Fruit fly (Drosophila melanogaster) whole organism, embryonic: ENCODE results near the gene sol.

Experiments
- Blimp-1 ChIP-seq: fragments of 200-800 bp; sonication (Bioruptor generic); optimal IDR thresholded peaks from 3 replicates; lab custom pipeline; 2018; ENCODE audit warnings: missing biosample characterization, missing genetic modification characterization, mild to moderate bottlenecking, moderate library complexity, missing genetic modification reagents
- CG10543 ChIP-seq: fragments of 200-800 bp; sonication (Bioruptor generic); optimal IDR thresholded peaks from 3 replicates; lab custom pipeline; 2017; ENCODE audit warnings: missing biosample characterization, mild to moderate bottlenecking, missing genetic modification characterization, moderate library complexity
- CG11085 ChIP-seq: fragments of 200-800 bp; sonication (Bioruptor generic); IDR thresholded peaks from 2 replicates; pipeline ENCODE4 v1.3.6; 2022; ENCODE audit warnings: missing biosample characterization, missing genetic modification characterization
- CG11398 ChIP-seq: fragments of 200-800 bp; sonication (Bioruptor generic); optimal IDR thresholded peaks from 2 replicates; lab custom pipeline; 2016; ENCODE audit warnings: missing biosample characterization, missing genetic modification characterization
- CG12391 ChIP-seq: fragments of 200-800 bp; sonication (Bioruptor generic); optimal IDR thresholded peaks from 3 replicates; lab custom pipeline; 2018; ENCODE audit warnings: missing biosample characterization, mild to moderate bottlenecking, missing genetic modification characterization, moderate library complexity
- CG12942 ChIP-seq: fragments of 200-800 bp; sonication (Bioruptor generic); optimal IDR thresholded peaks from 3 replicates; lab custom pipeline; 2016; ENCODE audit warnings: missing biosample characterization, missing genetic modification characterization
- CG13296 ChIP-seq: fragments of 200-800 bp; sonication (Bioruptor generic); optimal IDR thresholded peaks from 3 replicates; lab custom pipeline; 2018; ENCODE audit warnings: missing biosample characterization, mild to moderate bottlenecking, missing genetic modification characterization
- CG13424 ChIP-seq: fragments of 200-800 bp; sonication (Bioruptor generic); optimal IDR thresholded peaks from 2 replicates; lab custom pipeline; 2019; ENCODE audit warnings: missing biosample characterization, mild to moderate bottlenecking, missing genetic modification characterization, moderate library complexity
- CG15479 ChIP-seq: fragments of 200-800 bp; sonication (Bioruptor generic); optimal IDR thresholded peaks from 3 replicates; lab custom pipeline; 2019; ENCODE audit warnings: missing biosample characterization, mild to moderate bottlenecking, missing genetic modification characterization, moderate library complexity
- CG17612 ChIP-seq: fragments of 200-800 bp; sonication (Bioruptor generic); IDR thresholded peaks from 2 replicates; pipeline ENCODE4 v1.3.6; 2022; ENCODE audit warnings: missing biosample characterization, missing genetic modification characterization
- CG17829 ChIP-seq: fragments of 200-800 bp; optimal IDR thresholded peaks from 2 replicates; lab custom pipeline; 2019; ENCODE audit warnings: missing biosample characterization, mild to moderate bottlenecking, missing genetic modification characterization, moderate library complexity
- CG18011 ChIP-seq: fragments of 200-800 bp; sonication (Bioruptor generic); optimal IDR thresholded peaks from 2 replicates; lab custom pipeline; 2017; ENCODE audit warnings: missing biosample characterization, missing genetic modification characterization, mild to moderate bottlenecking, moderate library complexity, missing genotype
- CG18262 ChIP-seq: fragments of 200-800 bp; optimal IDR thresholded peaks from 3 replicates; lab custom pipeline; 2019; ENCODE audit warnings: missing biosample characterization, mild to moderate bottlenecking, missing genetic modification characterization, moderate library complexity
- CG2120 ChIP-seq: fragments of 200-800 bp; sonication (Bioruptor generic); optimal IDR thresholded peaks from 3 replicates; lab custom pipeline; 2016; ENCODE audit warnings: missing biosample characterization, missing genetic modification characterization
- CG30431 ChIP-seq: fragments of 200-800 bp; sonication (Bioruptor generic); optimal IDR thresholded peaks from 2 replicates; lab custom pipeline; 2017; ENCODE audit warnings: missing biosample characterization, missing genetic modification characterization
- CG34224 ChIP-seq: fragments of 200-800 bp; sonication (Bioruptor generic); IDR thresholded peaks from 3 replicates; pipeline ENCODE4 v1.3.6; 2022; ENCODE audit warnings: missing biosample characterization, missing genetic modification characterization; ENCODE audit not compliant: partially characterized antibody
- CG3838 ChIP-seq: fragments of 200-800 bp; sonication (Bioruptor generic); optimal IDR thresholded peaks from 3 replicates; lab custom pipeline; 2016; ENCODE audit warnings: missing biosample characterization, missing genetic modification characterization
- CG3847 ChIP-seq: fragments of 200-800 bp; sonication (Bioruptor generic); IDR thresholded peaks from 2 replicates; pipeline ENCODE4 v1.3.6; 2022; ENCODE audit warnings: missing biosample characterization, missing genetic modification characterization
- CG4424 ChIP-seq: fragments of 200-800 bp; sonication (Bioruptor generic); optimal IDR thresholded peaks from 3 replicates; lab custom pipeline; 2016; ENCODE audit warnings: missing biosample characterization, missing genetic modification characterization
- CG6813 ChIP-seq: fragments of 200-800 bp; sonication (Bioruptor generic); optimal IDR thresholded peaks from 2 replicates; lab custom pipeline; 2017; ENCODE audit warnings: missing biosample characterization, missing genetic modification characterization, mild to moderate bottlenecking, moderate library complexity, missing genetic modification reagents
- CG7839 ChIP-seq: fragments of 200-800 bp; sonication (Bioruptor generic); optimal IDR thresholded peaks from 3 replicates; lab custom pipeline; 2018; ENCODE audit warnings: missing biosample characterization, mild to moderate bottlenecking, missing genetic modification characterization, moderate library complexity
- CG8359 ChIP-seq: fragments of 200-800 bp; sonication (Bioruptor generic); optimal IDR thresholded peaks from 2 replicates; lab custom pipeline; 2017; ENCODE audit warnings: missing biosample characterization, mild to moderate bottlenecking, missing genetic modification characterization, borderline replicate concordance
- CG9932 ChIP-seq: fragments of 200-800 bp; sonication (Bioruptor generic); IDR thresholded peaks from 2 replicates; pipeline ENCODE4 v1.3.6; 2022; ENCODE audit warnings: missing biosample characterization, missing genetic modification characterization
- CoRest ChIP-seq: fragments of 200-800 bp; sonication (Bioruptor generic); optimal IDR thresholded peaks from 3 replicates; lab custom pipeline; 2018; ENCODE audit warnings: missing biosample characterization, mild to moderate bottlenecking, missing genetic modification characterization, moderate library complexity
- CrebB ChIP-seq: fragments of 200-800 bp; sonication (Bioruptor generic); optimal IDR thresholded peaks from 3 replicates; lab custom pipeline; 2018; ENCODE audit warnings: missing biosample characterization, mild to moderate bottlenecking, missing genetic modification characterization
- Dip2 ChIP-seq: fragments of 200-800 bp; sonication (Bioruptor generic); IDR thresholded peaks from 2 replicates; pipeline ENCODE4 v1.3.6; 2022; ENCODE audit warnings: missing biosample characterization, missing genetic modification characterization
- Pdp1 ChIP-seq, 2 experiments: fragments of 200-800 bp; sonication (Bioruptor generic); optimal IDR thresholded peaks; 3 replicates each; lab custom pipeline; 2016; ENCODE audit warnings: missing biosample characterization in 2 of 2, missing genetic modification characterization in 2 of 2, mild to moderate bottlenecking in 1 of 2, moderate library complexity in 1 of 2
- Stat92E ChIP-seq, 3 experiments: fragments of >200 bp in 2 of 3; fragments of 200-800 bp in 1 of 3; sonication (Bioruptor generic) in 1 of 3; optimal IDR thresholded peaks; 2 replicates each; lab custom pipeline; 2017 to 2019; ENCODE audit warnings: missing biosample characterization in 3 of 3, missing genetic modification characterization in 3 of 3, mild to moderate bottlenecking in 1 of 3, moderate library complexity in 1 of 3
- al ChIP-seq: fragments of 200-800 bp; sonication (Bioruptor generic); IDR thresholded peaks from 2 replicates; pipeline ENCODE4 v1.3.6; 2022; ENCODE audit warnings: missing biosample characterization, missing genetic modification characterization
- ap ChIP-seq: fragments of 200-800 bp; sonication (Bioruptor generic); IDR thresholded peaks from 2 replicates; pipeline ENCODE4 v1.3.6; 2022; ENCODE audit warnings: missing biosample characterization, missing genetic modification characterization
- ase ChIP-seq: fragments of 200-800 bp; sonication (Bioruptor generic); IDR thresholded peaks from 3 replicates; pipeline ENCODE4 v1.3.6; 2022; ENCODE audit warnings: missing biosample characterization, missing genetic modification characterization
- az2 ChIP-seq: fragments of 200-800 bp; sonication (Bioruptor generic); optimal IDR thresholded peaks from 3 replicates; lab custom pipeline; 2016; ENCODE audit warnings: missing biosample characterization, missing genetic modification characterization
- crol ChIP-seq: fragments of 200-800 bp; sonication (Bioruptor generic); IDR thresholded peaks from 2 replicates; pipeline ENCODE4 v1.3.6; 2022; ENCODE audit warnings: missing biosample characterization, missing genetic modification characterization
- ems ChIP-seq: fragments of 200-800 bp; sonication (Bioruptor generic); optimal IDR thresholded peaks from 3 replicates; lab custom pipeline; 2016; ENCODE audit warnings: missing biosample characterization, missing genetic modification characterization
- esg ChIP-seq: fragments of 200-800 bp; sonication (Bioruptor generic); conservative IDR thresholded peaks from 2 replicates; pipeline ENCODE4 v1.3.6; 2022; ENCODE audit warnings: missing biosample characterization, missing genetic modification characterization
- fd3F ChIP-seq: fragments of 200-800 bp; sonication (Bioruptor generic); optimal IDR thresholded peaks from 2 replicates; lab custom pipeline; 2018; ENCODE audit warnings: missing biosample characterization, mild to moderate bottlenecking, missing genetic modification characterization, moderate library complexity
- fru ChIP-seq: fragments of >200 bp; optimal IDR thresholded peaks from 2 replicates; lab custom pipeline; 2017
- gce ChIP-seq: fragments of 200-800 bp; sonication (Bioruptor generic); IDR thresholded peaks from 3 replicates; pipeline ENCODE4 v1.3.6; 2022; ENCODE audit warnings: missing biosample characterization, missing genetic modification characterization
- gt ChIP-seq: fragments of 200-800 bp; sonication (Bioruptor generic); IDR thresholded peaks from 2 replicates; pipeline ENCODE4 v1.3.6; 2022; ENCODE audit warnings: missing biosample characterization, missing genetic modification characterization
- klu ChIP-seq: fragments of 200-800 bp; sonication (Bioruptor generic); IDR thresholded peaks from 2 replicates; pipeline ENCODE4 v1.3.6; 2022; ENCODE audit warnings: missing biosample characterization, missing genetic modification characterization
- lbe ChIP-seq: fragments of 200-800 bp; sonication (Bioruptor generic); optimal IDR thresholded peaks from 2 replicates; lab custom pipeline; 2016; ENCODE audit warnings: missing biosample characterization, mild to moderate bottlenecking, missing genetic modification characterization
- lmd ChIP-seq: fragments of 200-800 bp; sonication (Bioruptor generic); IDR thresholded peaks from 2 replicates; pipeline ENCODE4 v1.3.6; 2022; ENCODE audit warnings: missing biosample characterization, missing genetic modification characterization
- nmo ChIP-seq: fragments of 200-800 bp; sonication (Bioruptor generic); optimal IDR thresholded peaks from 2 replicates; lab custom pipeline; 2018; ENCODE audit warnings: missing biosample characterization, mild to moderate bottlenecking, missing genetic modification characterization, moderate library complexity
- sisA ChIP-seq: fragments of 200-800 bp; sonication (Bioruptor generic); IDR thresholded peaks from 2 replicates; pipeline ENCODE4 v1.3.6; 2022; ENCODE audit warnings: missing biosample characterization, missing genetic modification characterization
- sug ChIP-seq: fragments of 200-800 bp; optimal IDR thresholded peaks from 2 replicates; lab custom pipeline; 2019; ENCODE audit warnings: missing biosample characterization, mild to moderate bottlenecking, missing genetic modification characterization, moderate library complexity
- tgo ChIP-seq: fragments of 200-800 bp; sonication (Bioruptor generic); IDR thresholded peaks from 3 replicates; pipeline ENCODE4 v1.3.6; 2022; ENCODE audit warnings: missing biosample characterization, missing genetic modification characterization
- tio ChIP-seq: fragments of 200-800 bp; sonication (Bioruptor generic); optimal IDR thresholded peaks from 2 replicates; lab custom pipeline; 2017; ENCODE audit warnings: missing biosample characterization, missing genetic modification characterization, inconsistent platforms
- zen ChIP-seq: fragments of 200-800 bp; sonication (Bioruptor generic); optimal IDR thresholded peaks from 3 replicates; lab custom pipeline; 2018; ENCODE audit warnings: missing biosample characterization, mild to moderate bottlenecking, missing genetic modification characterization, moderate library complexity
- zen2 ChIP-seq: fragments of 200-800 bp; sonication (Bioruptor generic); IDR thresholded peaks from 3 replicates; pipeline ENCODE4 v1.3.6; 2022; ENCODE audit warnings: missing biosample characterization, missing genetic modification characterization; ENCODE audit not compliant: partially characterized antibody
- zf30C ChIP-seq: fragments of 200-800 bp; sonication (Bioruptor generic); optimal IDR thresholded peaks from 3 replicates; lab custom pipeline; 2018; ENCODE audit warnings: missing biosample characterization, mild to moderate bottlenecking, missing genetic modification characterization

sol gene

dm6 chrX:21375595-21376047 is 25.5 kb downstream of the sol start (continued):
- TF ChIP-seq CG6813 (GFP tag; lab: Kevin White, UChicago) (peak; percentile 19), CG3838 (GFP tag; lab: Kevin White, UChicago) (no peak), CG12391 (tag; lab: Kevin White, UChicago) (peak; percentile 37), fd3F (peak; percentile 1), nmo (GFP tag; lab: Kevin White, UChicago) (peak; percentile 42), CoRest (tag; lab: Kevin White, UChicago) (peak; percentile 39), CG17612 (GFP tag; lab: Robert Waterston, UW) (no peak), lmd (GFP tag; lab: Robert Waterston, UW) (peak; percentile 47; the same call in 1 of the 2 replicates), az2 (GFP tag; lab: Kevin White, UChicago) (peak; percentile 14), CG11398 (GFP tag; lab: Kevin White, UChicago) (no peak), zen2 (GFP tag; lab: Robert Waterston, UW) (no peak), CG12942 (no peak), gce (no peak), sug (tag; lab: Kevin White, UChicago) (peak; percentile 30), Blimp-1 (GFP tag; lab: Kevin White, UChicago) (peak; percentile 36), ase (GFP tag; lab: Robert Waterston, UW) (no peak), CrebB (no peak), CG17829 (tag; lab: Kevin White, UChicago) (peak; percentile 16), Stat92E (GFP tag; optimal IDR thresholded peaks at IDR 0.05; lab: Kevin White, UChicago) (no peak), CG9932 (GFP tag; lab: Robert Waterston, UW) (peak; percentile 69), Pdp1 (GFP tag; optimal IDR thresholded peaks at IDR 0.05; lab: Kevin White, UChicago) (peak in 1 of 2 experiments; percentile 99), ems (GFP tag; lab: Kevin White, UChicago) (no peak), zen (tag; lab: Kevin White, UChicago) (no peak), CG10543 (GFP tag; lab: Kevin White, UChicago) (no peak), CG13424 (tag; lab: Kevin White, UChicago) (peak; percentile 57), sisA (GFP tag; lab: Robert Waterston, UW) (no peak), lbe (GFP tag; lab: Kevin White, UChicago) (peak; percentile 2), ap (GFP tag; lab: Robert Waterston, UW) (no peak), gt (GFP tag; lab: Robert Waterston, UW) (no peak), CG34224 (GFP tag; lab: Robert Waterston, UW) (no peak), CG11085 (GFP tag; lab: Robert Waterston, UW) (no peak), CG8359 (GFP tag; lab: Kevin White, UChicago) (no peak), CG18011 (GFP tag; lab: Kevin White, UChicago) (no peak), al (GFP tag; lab: Robert Waterston, UW) (0 out of 2 replicates have a peak, but pooled peaks have one; percentile 24), CG13296 (GFP tag; lab: Kevin White, UChicago) (peak; percentile 60), klu (GFP tag; lab: Robert Waterston, UW) (no peak), zf30C (no peak), CG4424 (GFP tag; lab: Kevin White, UChicago) (peak; percentile 36), CG30431 (GFP tag; lab: Kevin White, UChicago) (no peak), CG15479 (no peak), fru (lab: Kevin White, UChicago) (no peak), tio (GFP tag; lab: Kevin White, UChicago) (no peak), esg (GFP tag; lab: Robert Waterston, UW) (no peak), CG2120 (GFP tag; lab: Kevin White, UChicago) (peak; percentile 53), CG7839 (tag; lab: Kevin White, UChicago) (peak; percentile 60), CG18262 (tag; lab: Kevin White, UChicago) (peak; percentile 47), tgo (GFP tag; lab: Robert Waterston, UW) (peak; percentile 35; the same call in 1 of the 3 replicates), CG3847 (GFP tag; lab: Robert Waterston, UW) (peak; percentile 13; the same call in 1 of the 2 replicates), crol (GFP tag; lab: Robert Waterston, UW) (peak; percentile 27; the same call in 1 of the 2 replicates), Dip2 (GFP tag; lab: Robert Waterston, UW) (no peak)
